Fruit fly (Drosophila melanogaster) whole organism, embryonic: ENCODE results near the gene CG42758.

ENCODE experiments used
- B-H2 ChIP-seq: fragments of 200-800 bp; sonication (Bioruptor generic); optimal IDR thresholded peaks from 2 replicates; lab custom pipeline; 2018; ENCODE audit warnings: missing biosample characterization, mild to moderate bottlenecking, missing genetic modification characterization
- CG10366 ChIP-seq: fragments of 200-800 bp; sonication (Bioruptor generic); IDR thresholded peaks from 2 replicates; pipeline ENCODE4 v1.3.6; 2022; ENCODE audit warnings: missing biosample characterization, missing genetic modification characterization
- CG11504 ChIP-seq: fragments of 200-800 bp; sonication (Bioruptor generic); optimal IDR thresholded peaks from 3 replicates; lab custom pipeline; 2019; ENCODE audit warnings: missing biosample characterization, mild to moderate bottlenecking, missing genetic modification characterization, moderate library complexity
- CG1233 ChIP-seq: fragments of 200-800 bp; sonication (Bioruptor generic); optimal IDR thresholded peaks from 4 replicates; lab custom pipeline; 2018; ENCODE audit warnings: missing biosample characterization, mild to moderate bottlenecking, missing genetic modification characterization
- CG12659 ChIP-seq: fragments of 200-800 bp; sonication (Bioruptor generic); optimal IDR thresholded peaks from 3 replicates; lab custom pipeline; 2017; ENCODE audit warnings: mild to moderate bottlenecking, missing biosample characterization, missing genetic modification reagents, missing genetic modification characterization
- CG14441 ChIP-seq: fragments of 200-800 bp; sonication (Bioruptor generic); IDR thresholded peaks from 2 replicates; pipeline ENCODE4 v1.3.6; 2022; ENCODE audit warnings: missing biosample characterization, missing genetic modification characterization
- CG15073 ChIP-seq: fragments of 200-800 bp; sonication (Bioruptor generic); optimal IDR thresholded peaks from 2 replicates; lab custom pipeline; 2016; ENCODE audit warnings: missing biosample characterization, missing genetic modification characterization
- CG17829 ChIP-seq: fragments of 200-800 bp; optimal IDR thresholded peaks from 2 replicates; lab custom pipeline; 2019; ENCODE audit warnings: missing biosample characterization, mild to moderate bottlenecking, missing genetic modification characterization, moderate library complexity
- CG2199 ChIP-seq: fragments of 200-800 bp; sonication (Bioruptor generic); IDR thresholded peaks from 3 replicates; pipeline ENCODE4 v1.3.6; 2022; ENCODE audit warnings: missing biosample characterization, missing genetic modification characterization
- CG30403 ChIP-seq: fragments of 200-800 bp; sonication (Bioruptor generic); optimal IDR thresholded peaks from 3 replicates; lab custom pipeline; 2016; ENCODE audit warnings: missing biosample characterization, missing genetic modification characterization
- CG3407 ChIP-seq: fragments of 200-800 bp; sonication (Bioruptor generic); optimal IDR thresholded peaks from 2 replicates; lab custom pipeline; 2018; ENCODE audit warnings: missing biosample characterization, mild to moderate bottlenecking, missing genetic modification characterization
- CG34224 ChIP-seq: fragments of 200-800 bp; sonication (Bioruptor generic); IDR thresholded peaks from 3 replicates; pipeline ENCODE4 v1.3.6; 2022; ENCODE audit warnings: missing biosample characterization, missing genetic modification characterization; ENCODE audit not compliant: partially characterized antibody
- CG42726 ChIP-seq: fragments of 200-800 bp; sonication (Bioruptor generic); IDR thresholded peaks from 2 replicates; pipeline ENCODE4 v1.3.6; 2022; ENCODE audit warnings: missing biosample characterization, missing genetic modification characterization; ENCODE audit not compliant: partially characterized antibody
- CG4424 ChIP-seq: fragments of 200-800 bp; sonication (Bioruptor generic); optimal IDR thresholded peaks from 3 replicates; lab custom pipeline; 2016; ENCODE audit warnings: missing biosample characterization, missing genetic modification characterization
- CG6254 ChIP-seq: fragments of 200-800 bp; sonication (Bioruptor generic); optimal IDR thresholded peaks from 3 replicates; lab custom pipeline; 2017; ENCODE audit warnings: mild to moderate bottlenecking, missing biosample characterization, missing genetic modification reagents, missing genetic modification characterization
- CG6272 ChIP-seq: fragments of 200-800 bp; sonication (Bioruptor generic); IDR thresholded peaks from 2 replicates; pipeline ENCODE4 v1.3.6; 2022; ENCODE audit warnings: missing biosample characterization, missing genetic modification characterization
- CG6791 ChIP-seq: fragments of 200-800 bp; sonication (Bioruptor generic); IDR thresholded peaks from 3 replicates; pipeline ENCODE4 v1.3.6; 2022; ENCODE audit warnings: missing biosample characterization, missing genetic modification characterization; ENCODE audit not compliant: partially characterized antibody
- CG7357 ChIP-seq: fragments of 200-800 bp; sonication (Bioruptor generic); IDR thresholded peaks from 3 replicates; pipeline ENCODE4 v1.3.6; 2022; ENCODE audit warnings: missing biosample characterization, missing genetic modification characterization
- CG7839 ChIP-seq: fragments of 200-800 bp; sonication (Bioruptor generic); optimal IDR thresholded peaks from 3 replicates; lab custom pipeline; 2018; ENCODE audit warnings: missing biosample characterization, mild to moderate bottlenecking, missing genetic modification characterization, moderate library complexity
- CG9876 ChIP-seq: fragments of 200-800 bp; sonication (Bioruptor generic); optimal IDR thresholded peaks from 2 replicates; lab custom pipeline; 2016; ENCODE audit warnings: missing biosample characterization, missing genetic modification characterization
- CG9932 ChIP-seq: fragments of 200-800 bp; sonication (Bioruptor generic); IDR thresholded peaks from 2 replicates; pipeline ENCODE4 v1.3.6; 2022; ENCODE audit warnings: missing biosample characterization, missing genetic modification characterization
- CoRest ChIP-seq: fragments of 200-800 bp; sonication (Bioruptor generic); optimal IDR thresholded peaks from 3 replicates; lab custom pipeline; 2018; ENCODE audit warnings: missing biosample characterization, mild to moderate bottlenecking, missing genetic modification characterization, moderate library complexity
- D19A ChIP-seq: fragments of 200-800 bp; optimal IDR thresholded peaks from 3 replicates; lab custom pipeline; 2019; ENCODE audit warnings: missing biosample characterization, mild to moderate bottlenecking, missing genetic modification characterization, moderate library complexity
- Deaf1 ChIP-seq: fragments of 200-800 bp; optimal IDR thresholded peaks from 3 replicates; lab custom pipeline; 2019; ENCODE audit warnings: missing biosample characterization, mild to moderate bottlenecking, missing genetic modification characterization, moderate library complexity
- HmgD ChIP-seq: fragments of 200-800 bp; sonication (Bioruptor generic); optimal IDR thresholded peaks from 3 replicates; lab custom pipeline; 2016; ENCODE audit warnings: missing biosample characterization, missing genetic modification characterization
- Hmr ChIP-seq: fragments of 200-800 bp; sonication (Bioruptor generic); optimal IDR thresholded peaks from 3 replicates; lab custom pipeline; 2017; ENCODE audit warnings: mild to moderate bottlenecking, missing biosample characterization, missing genetic modification reagents, missing genetic modification characterization
- Hr78 ChIP-seq, 2 experiments: fragments of 200-800 bp in 1 of 2; fragments of >200 bp in 1 of 2; sonication (Bioruptor generic) in 1 of 2; optimal IDR thresholded peaks; 2 replicates each; lab custom pipeline; 2017 to 2019; ENCODE audit warnings: missing biosample characterization in 2 of 2, missing genetic modification characterization in 2 of 2, mild to moderate bottlenecking in 1 of 2, moderate library complexity in 1 of 2
- Jarid2 ChIP-seq: fragments of 200-800 bp; sonication (Bioruptor generic); optimal IDR thresholded peaks from 3 replicates; lab custom pipeline; 2017; ENCODE audit warnings: mild to moderate bottlenecking, missing biosample characterization, missing genetic modification reagents, missing genetic modification characterization
- Lhr ChIP-seq: fragments of 200-800 bp; sonication (Bioruptor generic); optimal IDR thresholded peaks from 3 replicates; lab custom pipeline; 2017; ENCODE audit warnings: mild to moderate bottlenecking, missing biosample characterization, missing genetic modification reagents, missing genetic modification characterization
- Mes4 ChIP-seq: fragments of 200-800 bp; sonication (Bioruptor generic); optimal IDR thresholded peaks from 2 replicates; lab custom pipeline; 2016; ENCODE audit warnings: missing biosample characterization, missing genetic modification characterization
- Sox100B ChIP-seq: fragments of 200-800 bp; sonication (Bioruptor generic); optimal IDR thresholded peaks from 3 replicates; lab custom pipeline; 2018; ENCODE audit warnings: missing biosample characterization, mild to moderate bottlenecking, missing genetic modification characterization
- Tbp ChIP-seq: fragments of >200 bp; optimal IDR thresholded peaks from 2 replicates; lab custom pipeline; 2018; ENCODE audit warnings: missing biosample characterization, missing genetic modification characterization
- bcd ChIP-seq: fragments of 200-800 bp; sonication (Bioruptor generic); optimal IDR thresholded peaks from 2 replicates; lab custom pipeline; 2017; ENCODE audit warnings: missing biosample characterization, mild to moderate bottlenecking, missing genetic modification characterization
- gem ChIP-seq: fragments of 200-800 bp; sonication (Bioruptor generic); optimal IDR thresholded peaks from 2 replicates; lab custom pipeline; 2019; ENCODE audit warnings: missing biosample characterization, mild to moderate bottlenecking, missing genetic modification characterization, moderate library complexity
- hkb ChIP-seq, 2 experiments: fragments of 200-800 bp in 1 of 2; fragments of >200 bp in 1 of 2; sonication (Bioruptor generic) in 1 of 2; IDR thresholded peaks in 1 of 2; optimal IDR thresholded peaks in 1 of 2; 2 replicates each; pipeline versions ENCODE4 v1.3.6 to Lab custom; 2017 to 2022; ENCODE audit warnings: missing biosample characterization in 1 of 2, missing genetic modification characterization in 1 of 2
- inv ChIP-seq: fragments of 200-800 bp; sonication (Bioruptor generic); IDR thresholded peaks from 2 replicates; pipeline ENCODE4 v1.3.6; 2022; ENCODE audit warnings: missing biosample characterization, missing genetic modification characterization; ENCODE audit not compliant: partially characterized antibody
- jing ChIP-seq: fragments of 200-800 bp; sonication (Bioruptor generic); optimal IDR thresholded peaks from 2 replicates; lab custom pipeline; 2018; ENCODE audit warnings: missing biosample characterization, mild to moderate bottlenecking, missing genetic modification characterization
- lbe ChIP-seq: fragments of 200-800 bp; sonication (Bioruptor generic); optimal IDR thresholded peaks from 2 replicates; lab custom pipeline; 2016; ENCODE audit warnings: missing biosample characterization, mild to moderate bottlenecking, missing genetic modification characterization
- mirr ChIP-seq: fragments of 200-800 bp; sonication (Bioruptor generic); optimal IDR thresholded peaks from 3 replicates; lab custom pipeline; 2018; ENCODE audit warnings: missing biosample characterization, mild to moderate bottlenecking, missing genetic modification characterization
- otp ChIP-seq: fragments of 200-800 bp; sonication (Bioruptor generic); IDR thresholded peaks from 3 replicates; pipeline ENCODE4, ENCODE4 v1.3.6; 2022; ENCODE audit warnings: missing biosample characterization, missing genetic modification characterization
- p53 ChIP-seq: fragments of 200-800 bp; sonication (Bioruptor generic); optimal IDR thresholded peaks from 2 replicates; lab custom pipeline; 2016; ENCODE audit warnings: missing biosample characterization, missing genetic modification characterization
- pita ChIP-seq: fragments of 200-800 bp; sonication (Bioruptor generic); optimal IDR thresholded peaks from 2 replicates; lab custom pipeline; 2017; ENCODE audit warnings: missing biosample characterization, mild to moderate bottlenecking, missing genetic modification characterization
- prd ChIP-seq, 3 experiments: fragments of >200 bp in 2 of 3; fragments of 200-800 bp in 1 of 3; sonication (Bioruptor generic) in 1 of 3; optimal IDR thresholded peaks in 2 of 3; IDR thresholded peaks in 1 of 3; 2 replicates in 2 of 3; 3 replicates in 1 of 3; pipeline versions ENCODE4 v1.3.6 to Lab custom; 2017 to 2022; ENCODE audit warnings: missing biosample characterization in 1 of 3, missing genetic modification characterization in 1 of 3
- row ChIP-seq: fragments of 200-800 bp; sonication (Bioruptor generic); IDR thresholded peaks from 3 replicates; pipeline ENCODE4 v1.3.6; 2022; ENCODE audit warnings: missing biosample characterization, missing genetic modification characterization
- stc ChIP-seq: fragments of 200-800 bp; sonication (Bioruptor generic); IDR thresholded peaks from 2 replicates; pipeline ENCODE4 v1.3.6; 2022; ENCODE audit warnings: missing biosample characterization, missing genetic modification characterization
- stwl ChIP-seq: fragments of 200-800 bp; sonication (Bioruptor generic); optimal IDR thresholded peaks from 3 replicates; lab custom pipeline; 2018; ENCODE audit warnings: missing biosample characterization, mild to moderate bottlenecking, missing genetic modification characterization, moderate library complexity
- toy ChIP-seq: fragments of 200-800 bp; sonication (Bioruptor generic); IDR thresholded peaks from 2 replicates; pipeline ENCODE4 v1.3.6; 2022; ENCODE audit warnings: missing biosample characterization, missing genetic modification characterization
- wdn ChIP-seq: fragments of 200-800 bp; sonication (Bioruptor generic); IDR thresholded peaks from 2 replicates; pipeline ENCODE4 v1.3.6; 2022; ENCODE audit warnings: missing biosample characterization, missing genetic modification characterization
- zen ChIP-seq: fragments of 200-800 bp; sonication (Bioruptor generic); optimal IDR thresholded peaks from 3 replicates; lab custom pipeline; 2018; ENCODE audit warnings: missing biosample characterization, mild to moderate bottlenecking, missing genetic modification characterization, moderate library complexity

CG42758 gene

DNA sequence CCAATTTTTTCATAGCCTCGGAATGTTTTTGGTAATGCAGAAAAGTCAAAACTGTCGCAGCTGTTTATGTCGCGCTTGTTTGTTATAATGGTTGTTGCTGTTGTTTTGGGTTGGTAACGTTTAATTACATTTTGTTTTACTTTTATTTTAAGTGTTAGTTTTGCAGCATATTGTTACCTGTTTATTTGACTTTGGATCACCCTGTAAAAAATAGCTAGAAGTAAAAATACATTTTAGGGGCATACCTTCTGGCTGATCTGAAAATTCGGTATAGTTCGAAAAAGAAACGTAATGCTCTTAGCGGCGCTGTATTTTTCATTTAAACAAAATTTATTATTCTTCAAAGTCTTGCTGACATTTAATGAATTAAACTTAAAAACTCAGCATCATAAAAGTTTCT is 40.4 kb downstream of the CG42758 start:
- TF ChIP-seq CG6254 (GFP tag; lab: Kevin White, UChicago) = peak; percentile 96
- TF ChIP-seq stc (GFP tag; lab: Robert Waterston, UW) = no peak
- TF ChIP-seq Hmr (GFP tag; lab: Kevin White, UChicago) = no peak
- no peak for TF ChIP-seq CG12659 (GFP tag; lab: Kevin White, UChicago)
- TF ChIP-seq Hr78 (GFP tag; optimal IDR thresholded peaks at IDR 0.05; lab: Kevin White, UChicago) = no peak
- TF ChIP-seq mirr = no peak
- TF ChIP-seq hkb (optimal IDR thresholded peaks at IDR 0.05; lab: Kevin White, UChicago) = no peak
- 0 out of 2 replicates have a peak, but pooled peaks have one; percentile 30 for TF ChIP-seq hkb (GFP tag; IDR thresholded peaks at IDR 0.05; lab: Robert Waterston, UW)
- no peak for TF ChIP-seq lbe (GFP tag; lab: Kevin White, UChicago)
- peak; percentile 4 for TF ChIP-seq CG17829
- no peak for TF ChIP-seq jing
- TF ChIP-seq Deaf1 (tag; lab: Kevin White, UChicago) = no peak
- TF ChIP-seq inv (GFP tag; lab: Robert Waterston, UW) = no peak
- TF ChIP-seq Mes4 = no peak
- TF ChIP-seq p53 (GFP tag; lab: Kevin White, UChicago) = no peak
- TF ChIP-seq toy (GFP tag; lab: Robert Waterston, UW) = no peak
- TF ChIP-seq bcd (GFP tag; lab: Kevin White, UChicago) = no peak
- peak; percentile 16 for TF ChIP-seq Jarid2 (GFP tag; lab: Kevin White, UChicago)
- peak; percentile 16; the same call in 1 of the 2 replicates for TF ChIP-seq CG14441 (GFP tag; lab: Robert Waterston, UW)
- 0 out of 2 replicates have a peak, but pooled peaks have one; percentile 22 for TF ChIP-seq CG42726 (GFP tag; lab: Robert Waterston, UW)
- peak; percentile 76 for TF ChIP-seq stwl (tag; lab: Kevin White, UChicago)
- TF ChIP-seq CG9932 (GFP tag; lab: Robert Waterston, UW) = peak; percentile 41; the same call in 1 of the 2 replicates
- no peak for TF ChIP-seq CG6272 (GFP tag; lab: Robert Waterston, UW)
- TF ChIP-seq CG2199 = no peak; the same call in 1 of the 3 replicates
- TF ChIP-seq CG7357 (GFP tag; lab: Robert Waterston, UW) = no peak
- TF ChIP-seq CG10366 (GFP tag; lab: Robert Waterston, UW) = peak; percentile 47
- no peak for TF ChIP-seq Tbp (GFP tag; lab: Kevin White, UChicago)
- no peak for TF ChIP-seq prd (optimal IDR thresholded peaks at IDR 0.05; lab: Kevin White, UChicago)
- TF ChIP-seq prd (GFP tag; IDR thresholded peaks at IDR 0.05; lab: Robert Waterston, UW) = no peak
- TF ChIP-seq Sox100B (GFP tag; lab: Kevin White, UChicago) = no peak
- no peak for TF ChIP-seq CG3407 (GFP tag; lab: Kevin White, UChicago)
- TF ChIP-seq CG4424 (GFP tag; lab: Kevin White, UChicago) = peak; percentile 8
- TF ChIP-seq HmgD (GFP tag; lab: Kevin White, UChicago) = no peak
- TF ChIP-seq CG7839 (tag; lab: Kevin White, UChicago) = peak; percentile 4
- peak; percentile 23 for TF ChIP-seq Lhr (GFP tag; lab: Kevin White, UChicago)
- TF ChIP-seq CG11504 = peak; percentile 10
- peak; percentile 31; the same call in 2 of the 3 replicates for TF ChIP-seq row (GFP tag; lab: Robert Waterston, UW)
- TF ChIP-seq B-H2 (GFP tag; lab: Kevin White, UChicago) = no peak
- peak; percentile 13 for TF ChIP-seq CoRest (tag; lab: Kevin White, UChicago)
- TF ChIP-seq gem (tag; lab: Kevin White, UChicago) = peak; percentile 6
- TF ChIP-seq CG15073 (GFP tag; lab: Kevin White, UChicago) = no peak
- peak; percentile 5 for TF ChIP-seq D19A (tag; lab: Kevin White, UChicago)
- peak; percentile 11; the same call in 1 of the 3 replicates for TF ChIP-seq CG6791
- peak; percentile 21 for TF ChIP-seq pita (GFP tag; lab: Kevin White, UChicago)
- no peak for TF ChIP-seq CG1233 (GFP tag; lab: Kevin White, UChicago)
- TF ChIP-seq CG9876 (GFP tag; lab: Kevin White, UChicago) = no peak
- peak; percentile 0 for TF ChIP-seq zen (tag; lab: Kevin White, UChicago)
- no peak for TF ChIP-seq CG34224 (GFP tag; lab: Robert Waterston, UW)
- TF ChIP-seq otp (GFP tag; lab: Robert Waterston, UW) = no peak
- no peak for TF ChIP-seq wdn (GFP tag; lab: Robert Waterston, UW)
- peak; percentile 1 for TF ChIP-seq CG30403 (GFP tag; lab: Kevin White, UChicago)
